Worm (Caenorhabditis elegans) whole organism, L1 larva: ENCODE results near the gene gipc-1.

Experiments
- C04F5.9 ChIP-seq: sonication (generic microtip); optimal IDR thresholded peaks from 2 replicates; lab custom pipeline; 2016; ENCODE audit warnings: missing genetic modification characterization, missing compliant biosample characterization
- C16A3.4 ChIP-seq: fragments of 150-350 bp; optimal IDR thresholded peaks from 2 replicates; lab custom pipeline; 2014; ENCODE audit warnings: missing biosample characterization, missing genetic modification characterization
- C34B4.2 ChIP-seq: sonication (generic microtip); optimal IDR thresholded peaks from 2 replicates; lab custom pipeline; 2017; ENCODE audit warnings: mild to moderate bottlenecking, missing genetic modification characterization, missing compliant biosample characterization
- alr-1 ChIP-seq: fragments of 200-800 bp; sonication (Bioruptor generic); optimal IDR thresholded peaks from 2 replicates; lab custom pipeline; 2018; ENCODE audit warnings: borderline replicate concordance, mild to moderate bottlenecking, missing genetic modification characterization, missing compliant biosample characterization
- aly-2 ChIP-seq: fragments of 150-350 bp; optimal IDR thresholded peaks from 2 replicates; lab custom pipeline; 2014; ENCODE audit warnings: missing biosample characterization, missing genetic modification characterization
- blmp-1 ChIP-seq: fragments of 150-350 bp; optimal IDR thresholded peaks from 2 replicates; lab custom pipeline; 2014; ENCODE audit warnings: missing biosample characterization, missing genetic modification characterization
- ceh-88 ChIP-seq: fragments of 200-800 bp; sonication (Bioruptor generic); IDR thresholded peaks from 2 replicates; pipeline ENCODE4 v1.3.6; 2022; ENCODE audit warnings: missing genetic modification characterization, missing compliant biosample characterization
- ces-1 ChIP-seq: fragments of 150-350 bp; optimal IDR thresholded peaks from 2 replicates; lab custom pipeline; 2014; ENCODE audit warnings: missing biosample characterization, missing genetic modification reagents, missing genetic modification characterization
- efl-1 ChIP-seq, 4 experiments: fragments of 150-350 bp; optimal IDR thresholded peaks in 3 of 4; peaks in 1 of 4; 1 replicate in 1 of 4; 2 replicates in 3 of 4; lab custom pipeline; 2014; ENCODE audit warnings: missing biosample characterization in 2 of 4, missing genetic modification characterization in 2 of 4, missing genetic modification reagents in 2 of 4
- egl-13 ChIP-seq: sonication (generic microtip); optimal IDR thresholded peaks from 2 replicates; lab custom pipeline; 2016; ENCODE audit warnings: missing genotype, missing genetic modification reagents, missing genetic modification characterization, missing compliant biosample characterization
- egl-27 ChIP-seq, 2 experiments: fragments of 150-350 bp in 1 of 2; sonication (generic microtip); optimal IDR thresholded peaks; 3 replicates each; lab custom pipeline; 2017 to 2018; ENCODE audit warnings: missing biosample characterization in 2 of 2, missing genetic modification characterization in 2 of 2, missing genetic modification reagents in 2 of 2
- elt-2 ChIP-seq: sonication (generic microtip); optimal IDR thresholded peaks from 2 replicates; lab custom pipeline; 2016; ENCODE audit warnings: missing genetic modification characterization, mild to moderate bottlenecking, inconsistent platforms, missing compliant biosample characterization, missing genetic modification reagents
- elt-3 ChIP-seq, 6 experiments: fragments of 150-350 bp in 1 of 6; sonication (generic microtip); optimal IDR thresholded peaks; 2 replicates each; lab custom pipeline; 2017 to 2018; ENCODE audit warnings: missing biosample characterization in 6 of 6, missing genetic modification characterization in 6 of 6, inconsistent platforms in 1 of 6
- ets-5 ChIP-seq: fragments of 200-800 bp; sonication (Bioruptor generic); IDR thresholded peaks from 2 replicates; pipeline ENCODE4 v1.3.6; 2022; ENCODE audit warnings: missing genetic modification characterization, missing compliant biosample characterization
- fkh-4 ChIP-seq: sonication (generic microtip); optimal IDR thresholded peaks from 2 replicates; lab custom pipeline; 2016; ENCODE audit warnings: missing compliant biosample characterization, missing genetic modification characterization, borderline replicate concordance
- fos-1 ChIP-seq: fragments of 150-350 bp; optimal IDR thresholded peaks from 2 replicates; lab custom pipeline; 2014; ENCODE audit warnings: missing biosample characterization, missing genetic modification characterization
- grh-1 ChIP-seq: fragments of 200-800 bp; sonication (Bioruptor generic); IDR thresholded peaks from 2 replicates; pipeline ENCODE4 v1.3.6; 2022; ENCODE audit warnings: missing genetic modification reagents, missing genetic modification characterization, missing compliant biosample characterization
- hlh-4 ChIP-seq: sonication (generic microtip); optimal IDR thresholded peaks from 2 replicates; lab custom pipeline; 2016; ENCODE audit warnings: mild to moderate bottlenecking, missing genetic modification characterization, missing compliant biosample characterization
- hpl-2 ChIP-seq: fragments of 150-350 bp; optimal IDR thresholded peaks from 2 replicates; lab custom pipeline; 2014; ENCODE audit warnings: missing biosample characterization, missing genetic modification reagents, missing genetic modification characterization
- irx-1 ChIP-seq: sonication (generic microtip); optimal IDR thresholded peaks from 2 replicates; lab custom pipeline; 2016; ENCODE audit warnings: missing genetic modification characterization, missing compliant biosample characterization
- isw-1 ChIP-seq: fragments of 200-800 bp; sonication (Bioruptor generic); IDR thresholded peaks from 2 replicates; pipeline ENCODE4 v1.3.6; 2022; ENCODE audit warnings: missing genetic modification characterization, missing compliant biosample characterization
- jun-1 ChIP-seq: fragments of 150-350 bp; optimal IDR thresholded peaks from 2 replicates; lab custom pipeline; 2014; ENCODE audit warnings: missing biosample characterization, missing genetic modification reagents, missing genetic modification characterization
- lin-13 ChIP-seq: fragments of 150-350 bp; optimal IDR thresholded peaks from 2 replicates; lab custom pipeline; 2014; ENCODE audit warnings: missing biosample characterization, missing genetic modification reagents, missing genetic modification characterization
- lin-15B ChIP-seq: fragments of 150-350 bp; sonication (generic microtip); optimal IDR thresholded peaks from 3 replicates; lab custom pipeline; 2014; ENCODE audit warnings: missing biosample characterization, missing genetic modification characterization
- lin-35 ChIP-seq, 2 experiments: fragments of 150-350 bp; optimal IDR thresholded peaks; 2 replicates each; lab custom pipeline; 2014; ENCODE audit warnings: missing biosample characterization in 2 of 2, missing genetic modification characterization in 2 of 2, missing genetic modification reagents in 2 of 2
- lir-3 ChIP-seq: sonication (generic microtip); optimal IDR thresholded peaks from 2 replicates; lab custom pipeline; 2016; ENCODE audit warnings: mild to moderate bottlenecking, missing genetic modification characterization, moderate library complexity, missing compliant biosample characterization; ENCODE audit not compliant: poor library complexity
- lsy-2 ChIP-seq, 2 experiments: fragments of 150-350 bp; optimal IDR thresholded peaks; 2 replicates each; lab custom pipeline; 2014; ENCODE audit warnings: missing biosample characterization in 2 of 2, missing genetic modification characterization in 2 of 2
- mab-9 ChIP-seq: fragments of 200-800 bp; sonication (Bioruptor generic); IDR thresholded peaks from 2 replicates; pipeline ENCODE4 v1.3.6; 2022; ENCODE audit warnings: missing genetic modification reagents, missing genetic modification characterization, missing compliant biosample characterization
- mef-2 ChIP-seq: fragments of 150-350 bp; optimal IDR thresholded peaks from 2 replicates; lab custom pipeline; 2014; ENCODE audit warnings: missing biosample characterization, missing genetic modification characterization
- mep-1 ChIP-seq: fragments of 150-350 bp; optimal IDR thresholded peaks from 2 replicates; lab custom pipeline; 2014; ENCODE audit warnings: missing biosample characterization, missing genetic modification characterization
- nhr-11 ChIP-seq: fragments of 150-350 bp; optimal IDR thresholded peaks from 2 replicates; lab custom pipeline; 2014; ENCODE audit warnings: missing biosample characterization, missing genetic modification characterization
- nhr-19 ChIP-seq: fragments of 200-800 bp; sonication (Bioruptor generic); conservative IDR thresholded peaks from 2 replicates; pipeline ENCODE4 v1.3.6; 2022; ENCODE audit warnings: missing genetic modification characterization, missing compliant biosample characterization
- nhr-20 ChIP-seq: sonication (generic microtip); optimal IDR thresholded peaks from 2 replicates; lab custom pipeline; 2016; ENCODE audit warnings: mild to moderate bottlenecking, missing genetic modification characterization, missing compliant biosample characterization
- nhr-28 ChIP-seq: fragments of 150-350 bp; optimal IDR thresholded peaks from 2 replicates; lab custom pipeline; 2014; ENCODE audit warnings: missing biosample characterization, missing genetic modification characterization
- nhr-71 ChIP-seq: sonication (generic microtip); optimal IDR thresholded peaks from 2 replicates; lab custom pipeline; 2016; ENCODE audit warnings: mild to moderate bottlenecking, missing genetic modification characterization, moderate library complexity, missing compliant biosample characterization
- nhr-76 ChIP-seq: sonication (generic microtip); optimal IDR thresholded peaks from 2 replicates; lab custom pipeline; 2017; ENCODE audit warnings: missing biosample characterization, missing genetic modification characterization
- nhr-77 ChIP-seq: fragments of 150-350 bp; optimal IDR thresholded peaks from 2 replicates; lab custom pipeline; 2014; ENCODE audit warnings: missing biosample characterization, missing genetic modification characterization
- nhr-90 ChIP-seq: sonication (generic microtip); optimal IDR thresholded peaks from 2 replicates; lab custom pipeline; 2016; ENCODE audit warnings: mild to moderate bottlenecking, missing genetic modification characterization, missing compliant biosample characterization; ENCODE audit not compliant: poor library complexity
- pag-3 ChIP-seq: sonication (generic microtip); optimal IDR thresholded peaks from 2 replicates; lab custom pipeline; 2017; ENCODE audit warnings: missing genetic modification characterization, mild to moderate bottlenecking, missing compliant biosample characterization, antibody characterized with exemption, borderline replicate concordance; ENCODE audit not compliant: insufficient read depth
- snpc-4 ChIP-seq: fragments of 150-350 bp; optimal IDR thresholded peaks from 2 replicates; lab custom pipeline; 2014; ENCODE audit warnings: missing biosample characterization, missing genetic modification characterization
- snu-23 ChIP-seq: sonication (generic microtip); optimal IDR thresholded peaks from 2 replicates; lab custom pipeline; 2016; ENCODE audit warnings: missing genetic modification characterization, missing compliant biosample characterization
- sup-37 ChIP-seq: fragments of 200-800 bp; sonication (Bioruptor generic); optimal IDR thresholded peaks from 2 replicates; lab custom pipeline; 2018; ENCODE audit warnings: mild to moderate bottlenecking, missing genetic modification characterization, missing compliant biosample characterization
- swsn-7 ChIP-seq: sonication (generic microtip); optimal IDR thresholded peaks from 2 replicates; lab custom pipeline; 2016; ENCODE audit warnings: missing genetic modification characterization, missing compliant biosample characterization
- unc-130 ChIP-seq: fragments of 150-350 bp; optimal IDR thresholded peaks from 2 replicates; lab custom pipeline; 2017; ENCODE audit warnings: missing biosample characterization, missing genetic modification characterization, inconsistent platforms
- unc-62 ChIP-seq: fragments of 150-350 bp; optimal IDR thresholded peaks from 2 replicates; lab custom pipeline; 2014; ENCODE audit warnings: missing biosample characterization, missing genetic modification reagents, missing genetic modification characterization
- vab-15 ChIP-seq: sonication (generic microtip); optimal IDR thresholded peaks from 2 replicates; lab custom pipeline; 2017; ENCODE audit warnings: missing genotype, mild to moderate bottlenecking, missing genetic modification characterization, missing compliant biosample characterization
- zag-1 ChIP-seq: fragments of 150-350 bp; optimal IDR thresholded peaks from 2 replicates; lab custom pipeline; 2014; ENCODE audit warnings: missing biosample characterization, missing genetic modification characterization
- zip-4 ChIP-seq: fragments of 200-800 bp; sonication (Bioruptor generic); optimal IDR thresholded peaks from 2 replicates; lab custom pipeline; 2018; ENCODE audit warnings: mild to moderate bottlenecking, missing genetic modification characterization, moderate library complexity, missing compliant biosample characterization
- ztf-4 ChIP-seq: fragments of 150-350 bp; optimal IDR thresholded peaks from 2 replicates; lab custom pipeline; 2014; ENCODE audit warnings: missing biosample characterization, missing genetic modification characterization

The gipc-1 gene

DNA sequence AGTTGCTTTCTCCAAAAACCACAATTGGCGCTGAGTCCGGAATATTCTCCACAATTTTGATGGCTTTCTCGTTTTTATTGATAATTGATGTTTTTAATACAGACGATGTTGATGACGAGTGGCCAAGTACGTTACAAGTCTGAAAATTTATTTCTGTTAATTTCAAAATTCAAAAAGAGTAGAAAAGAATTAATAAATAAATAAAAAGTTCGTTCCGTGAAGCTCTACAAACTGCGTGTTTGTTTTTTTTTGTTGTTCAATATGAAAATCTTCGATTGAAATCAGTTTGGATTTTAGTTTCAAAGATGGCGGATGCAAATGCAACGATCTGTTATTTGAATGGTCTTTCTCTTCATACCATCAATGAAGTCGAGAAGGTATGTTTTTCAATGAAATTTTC lies 40.4 kb downstream of the gipc-1 start, which contains the start of gene F26F4.2:
Gene F26F4.2, plus strand, starts transcription at position 301 of the 400 bp plus-strand sequence.
- no peak for TF ChIP-seq egl-27 (tag; optimal IDR thresholded peaks at IDR 0.05; lab: Kevin White, UChicago)
- TF ChIP-seq swsn-7 (tag; lab: Kevin White, UChicago): no peak
- TF ChIP-seq, all 84 proteins: peak for 0

DNA sequence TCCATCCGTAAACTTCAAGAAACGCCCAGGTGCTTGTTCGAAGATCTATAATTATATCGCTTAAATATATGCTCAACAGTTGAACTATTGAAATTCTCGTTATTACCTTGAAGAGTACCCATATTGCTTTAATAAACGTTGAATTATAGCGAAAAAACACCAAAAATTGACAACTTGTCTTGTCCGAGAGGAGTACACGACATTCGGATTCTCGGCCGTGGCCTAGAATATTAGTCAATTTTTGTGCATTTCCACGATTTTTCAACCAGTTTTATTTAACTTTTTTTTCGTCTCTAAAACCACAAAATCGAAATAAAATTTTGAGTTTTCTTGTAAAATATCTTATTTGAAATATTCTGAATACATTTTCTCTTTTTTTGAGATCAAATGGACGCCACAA lies 41.7 kb downstream of the gipc-1 start, which contains the start of the genes F26F4.9 and cee-1:
Gene F26F4.9, minus strand, starts transcription at position 205 of the 400 bp plus-strand sequence.
Gene cee-1, plus strand, starts transcription at position 383 of the 400 bp plus-strand sequence.
- no peak for TF ChIP-seq nhr-77
- TF ChIP-seq elt-3 (tag; optimal IDR thresholded peaks at IDR 0.05; lab: Kevin White, UChicago): peak in 1 of 6 experiments; percentile 14
- no peak for TF ChIP-seq lin-15B (tag; lab: Kevin White, UChicago)
- no peak for TF ChIP-seq ceh-88 (GFP tag; lab: Robert Waterston, UW)
- peak; percentile 66 for TF ChIP-seq C04F5.9 (tag; lab: Kevin White, UChicago)
- no peak for TF ChIP-seq grh-1 (GFP tag; lab: Robert Waterston, UW)
- no peak for TF ChIP-seq alr-1 (tag; lab: Kevin White, UChicago)
- TF ChIP-seq hpl-2 (GFP tag; lab: Kevin White, UChicago): no peak
- TF ChIP-seq hlh-4 (tag; lab: Kevin White, UChicago): peak; percentile 22
- TF ChIP-seq vab-15 (tag; lab: Kevin White, UChicago): no peak
- TF ChIP-seq aly-2: no peak
- TF ChIP-seq mab-9 (GFP tag; lab: Robert Waterston, UW): no peak; the same call in 1 of the 2 replicates
- TF ChIP-seq nhr-71 (tag; lab: Kevin White, UChicago): peak; percentile 84
- TF ChIP-seq nhr-90 (tag; lab: Kevin White, UChicago): peak; percentile 84
- TF ChIP-seq mep-1 (tag; lab: Kevin White, UChicago): peak; percentile 84
- TF ChIP-seq nhr-11: no peak
- no peak for TF ChIP-seq fos-1 (tag; lab: Kevin White, UChicago)
- TF ChIP-seq ets-5 (GFP tag; lab: Robert Waterston, UW): no peak
- peak; percentile 35 for TF ChIP-seq C16A3.4 (tag; lab: Kevin White, UChicago)
- peak; percentile 93 for TF ChIP-seq lir-3
- no peak for TF ChIP-seq C34B4.2 (tag; lab: Kevin White, UChicago)
- no peak for TF ChIP-seq sup-37 (GFP tag; lab: Kevin White, UChicago)
- peak; percentile 86 for TF ChIP-seq irx-1
- peak; percentile 66 for TF ChIP-seq nhr-19 (GFP tag; lab: Robert Waterston, UW)
- peak; percentile 21 for TF ChIP-seq lin-13 (GFP tag; lab: Kevin White, UChicago)
- peak; percentile 75 for TF ChIP-seq snu-23 (GFP tag; lab: Kevin White, UChicago)
- no peak for TF ChIP-seq zag-1
- no peak for TF ChIP-seq egl-27 (tag; optimal IDR thresholded peaks at IDR 0.05; lab: Kevin White, UChicago)
- TF ChIP-seq mef-2 (tag; lab: Kevin White, UChicago): no peak
- peak; percentile 40 for TF ChIP-seq blmp-1
- TF ChIP-seq fkh-4: peak; percentile 91
- no peak for TF ChIP-seq unc-62 (GFP tag; lab: Kevin White, UChicago)
- peak; percentile 44 for TF ChIP-seq elt-2 (tag; lab: Kevin White, UChicago)
- no peak for TF ChIP-seq unc-130
- TF ChIP-seq efl-1 (optimal IDR thresholded peaks at IDR 0.05; lab: Kevin White, UChicago): peak; percentile 63 to 79
- peak; percentile 78 to 96 for TF ChIP-seq efl-1 (GFP tag; optimal IDR thresholded peaks at IDR 0.05 in 1 of 2; lab: Kevin White, UChicago)
- no peak for TF ChIP-seq nhr-76 (tag; lab: Kevin White, UChicago)
- TF ChIP-seq nhr-20 (tag; lab: Kevin White, UChicago): peak; percentile 74
- TF ChIP-seq egl-13 (tag; lab: Kevin White, UChicago): peak; percentile 75
- TF ChIP-seq swsn-7 (tag; lab: Kevin White, UChicago): peak; percentile 70
- TF ChIP-seq ces-1 (GFP tag; lab: Kevin White, UChicago): no peak
- peak; percentile 67 to 75 for TF ChIP-seq lin-35 (GFP tag; optimal IDR thresholded peaks at IDR 0.05; lab: Kevin White, UChicago)
- TF ChIP-seq jun-1 (tag; lab: Kevin White, UChicago): no peak
- TF ChIP-seq nhr-28 (tag; lab: Kevin White, UChicago): no peak
- no peak for TF ChIP-seq ztf-4 (tag; lab: Kevin White, UChicago)
- peak; percentile 63 to 69 for TF ChIP-seq lsy-2 (tag; optimal IDR thresholded peaks at IDR 0.05; lab: Kevin White, UChicago)
- no peak for TF ChIP-seq snpc-4 (tag; lab: Kevin White, UChicago)
- TF ChIP-seq isw-1 (GFP tag; lab: Robert Waterston, UW): peak; percentile 35
- TF ChIP-seq zip-4 (GFP tag; lab: Kevin White, UChicago): peak; percentile 8
- TF ChIP-seq pag-3 (tag; lab: Kevin White, UChicago): no peak
